Fruit fly (Drosophila melanogaster): ENCODE results near the gene CG9641.
A peak's percentile ranks its signal among the peaks of the same experiment; 100 is the strongest.

The CG9641 gene

dm6 chr2L:2942639-2943038, 34.0 kb downstream of the CG9641 start (continued):
- TF ChIP-seq CG11504 (tag; optimal IDR thresholded peaks at IDR 0.05) (peak; percentile 33), Eip74EF (GFP tag; optimal IDR thresholded peaks at IDR 0.05) (no peak), pum (GFP tag; optimal IDR thresholded peaks at IDR 0.05) (no peak), slbo (GFP tag; IDR thresholded peaks at IDR 0.05) (peak; percentile 47; the same call in 1 of the 2 replicates), Bteb2 (GFP tag; optimal IDR thresholded peaks at IDR 0.05) (no peak), Atf3 (GFP tag; optimal IDR thresholded peaks at IDR 0.05) (no peak), CG15479 (GFP tag; optimal IDR thresholded peaks at IDR 0.05) (no peak), yki (optimal IDR thresholded peaks at IDR 0.05) (no peak), org-1 (GFP tag; optimal IDR thresholded peaks at IDR 0.05) (no peak), hth (optimal IDR thresholded peaks at IDR 0.05) (no peak), CG4282 (GFP tag; optimal IDR thresholded peaks at IDR 0.05) (no peak), Dbx (GFP tag; IDR thresholded peaks at IDR 0.05) (0 out of 3 replicates have a peak, but pooled peaks have one; percentile 22), CG31441 (GFP tag; IDR thresholded peaks at IDR 0.05) (no peak), Lhr (GFP tag; optimal IDR thresholded peaks at IDR 0.05) (no peak), CG12299 (tag; optimal IDR thresholded peaks at IDR 0.05) (no peak), pan (optimal IDR thresholded peaks at IDR 0.05) (no peak), pan (GFP tag; optimal IDR thresholded peaks at IDR 0.05 in 1 of 2, IDR thresholded peaks at IDR 0.05 in 1 of 2) (peak in 1 of 2 experiments; percentile 34), amos (GFP tag; IDR thresholded peaks at IDR 0.05; ENCODE audit: partially characterized antibody) (no peak), run (tag; optimal IDR thresholded peaks at IDR 0.05) (no peak), Scr (GFP tag; IDR thresholded peaks at IDR 0.05; ENCODE audit: partially characterized antibody) (no peak), CG7357 (GFP tag; IDR thresholded peaks at IDR 0.05) (no peak), sens (GFP tag) (peak; percentile 64), Mrtf (GFP tag; IDR thresholded peaks at IDR 0.05) (no peak), knrl (GFP tag; IDR thresholded peaks at IDR 0.05; ENCODE audit: partially characterized antibody) (no peak), lilli (GFP tag; optimal IDR thresholded peaks at IDR 0.05) (peak; percentile 56), pros (GFP tag; optimal IDR thresholded peaks at IDR 0.05) (no peak), CG3847 (GFP tag; IDR thresholded peaks at IDR 0.05) (no peak), Xrp1 (GFP tag; IDR thresholded peaks at IDR 0.05) (no peak), Med (GFP tag) (peak; percentile 82), lmd (GFP tag; IDR thresholded peaks at IDR 0.05) (no peak), CG18262 (tag; optimal IDR thresholded peaks at IDR 0.05) (no peak), Gug (GFP tag; IDR thresholded peaks at IDR 0.05) (no peak), Rfx (GFP tag; IDR thresholded peaks at IDR 0.05) (0 out of 2 replicates have a peak, but pooled peaks have one; percentile 12), gem (tag; optimal IDR thresholded peaks at IDR 0.05) (peak; percentile 25), vfl (GFP tag; optimal IDR thresholded peaks at IDR 0.05) (no peak), zen (tag; optimal IDR thresholded peaks at IDR 0.05) (no peak), Ssrp (tag; optimal IDR thresholded peaks at IDR 0.05) (no peak), CG2120 (GFP tag; optimal IDR thresholded peaks at IDR 0.05) (peak; percentile 31), CG2712 (tag; optimal IDR thresholded peaks at IDR 0.05) (no peak), sob (GFP tag; IDR thresholded peaks at IDR 0.05) (no peak; the same call in 1 of the 2 replicates), CG7839 (tag; optimal IDR thresholded peaks at IDR 0.05) (peak; percentile 25), dmrt99B (tag; optimal IDR thresholded peaks at IDR 0.05) (peak; percentile 29), bbx (GFP tag; IDR thresholded peaks at IDR 0.05; ENCODE audit: partially characterized antibody) (no peak), croc (GFP tag; conservative IDR thresholded peaks at IDR 0.05) (no peak), CG10321 (GFP tag; IDR thresholded peaks at IDR 0.05) (no peak), ranshi (GFP tag; IDR thresholded peaks at IDR 0.05) (no peak), CG1233 (GFP tag; optimal IDR thresholded peaks at IDR 0.05) (no peak)

All from whole organism, embryonic.